Fruit fly (Drosophila melanogaster) whole organism, embryonic: ENCODE results near the gene CG15880.

Experiments
- ATbp ChIP-seq: fragments of 200-800 bp; sonication (Bioruptor generic); optimal IDR thresholded peaks from 2 replicates; lab custom pipeline; 2017; ENCODE audit warnings: missing biosample characterization, mild to moderate bottlenecking, missing genetic modification characterization, missing genetic modification reagents
- BEAF-32 ChIP-seq: fragments of 200-800 bp; sonication (Bioruptor generic); optimal IDR thresholded peaks from 3 replicates; lab custom pipeline; 2017; ENCODE audit warnings: missing biosample characterization, missing genetic modification characterization, mild to moderate bottlenecking, moderate library complexity, missing genetic modification reagents
- CG10209 ChIP-seq: fragments of 200-800 bp; sonication (Bioruptor generic); optimal IDR thresholded peaks from 3 replicates; lab custom pipeline; 2017; ENCODE audit warnings: missing biosample characterization, mild to moderate bottlenecking, missing genetic modification characterization, missing genetic modification reagents
- CG10267 ChIP-seq: fragments of 200-800 bp; sonication (Bioruptor generic); optimal IDR thresholded peaks from 2 replicates; lab custom pipeline; 2018; ENCODE audit warnings: missing biosample characterization, mild to moderate bottlenecking, missing genetic modification characterization, moderate library complexity
- CG10321 ChIP-seq: fragments of 200-800 bp; sonication (Bioruptor generic); IDR thresholded peaks from 2 replicates; pipeline ENCODE4 v1.3.6; 2022; ENCODE audit warnings: missing biosample characterization, missing genetic modification characterization
- CG12219 ChIP-seq: fragments of 200-800 bp; sonication (Bioruptor generic); optimal IDR thresholded peaks from 3 replicates; lab custom pipeline; 2018; ENCODE audit warnings: missing biosample characterization, mild to moderate bottlenecking, missing genetic modification characterization
- CG13624 ChIP-seq: fragments of 200-800 bp; sonication (Bioruptor generic); optimal IDR thresholded peaks from 2 replicates; lab custom pipeline; 2016; ENCODE audit warnings: missing biosample characterization, missing genetic modification characterization
- CG14441 ChIP-seq: fragments of 200-800 bp; sonication (Bioruptor generic); IDR thresholded peaks from 2 replicates; pipeline ENCODE4 v1.3.6; 2022; ENCODE audit warnings: missing biosample characterization, missing genetic modification characterization
- CG1529 ChIP-seq: fragments of 200-800 bp; sonication (Bioruptor generic); optimal IDR thresholded peaks from 3 replicates; lab custom pipeline; 2018; ENCODE audit warnings: missing biosample characterization, missing genetic modification characterization
- CG17361 ChIP-seq: fragments of 200-800 bp; sonication (Bioruptor generic); IDR thresholded peaks from 3 replicates; pipeline ENCODE4 v1.3.6; 2022; ENCODE audit warnings: missing biosample characterization, missing genetic modification characterization
- CG18011 ChIP-seq: fragments of 200-800 bp; sonication (Bioruptor generic); optimal IDR thresholded peaks from 2 replicates; lab custom pipeline; 2017; ENCODE audit warnings: missing biosample characterization, missing genetic modification characterization, mild to moderate bottlenecking, moderate library complexity, missing genotype
- CG32772 ChIP-seq: fragments of 200-800 bp; sonication (Bioruptor generic); IDR thresholded peaks from 2 replicates; pipeline ENCODE4 v1.3.6; 2022; ENCODE audit warnings: missing biosample characterization, missing genetic modification characterization
- CG33557 ChIP-seq: fragments of 200-800 bp; sonication (Bioruptor generic); optimal IDR thresholded peaks from 2 replicates; lab custom pipeline; 2019; ENCODE audit warnings: missing biosample characterization, mild to moderate bottlenecking, missing genetic modification characterization, moderate library complexity
- CG34224 ChIP-seq: fragments of 200-800 bp; sonication (Bioruptor generic); IDR thresholded peaks from 3 replicates; pipeline ENCODE4 v1.3.6; 2022; ENCODE audit warnings: missing biosample characterization, missing genetic modification characterization; ENCODE audit not compliant: partially characterized antibody
- CG6254 ChIP-seq: fragments of 200-800 bp; sonication (Bioruptor generic); optimal IDR thresholded peaks from 3 replicates; lab custom pipeline; 2017; ENCODE audit warnings: mild to moderate bottlenecking, missing biosample characterization, missing genetic modification reagents, missing genetic modification characterization
- CG6854 ChIP-seq: fragments of 200-800 bp; sonication (Bioruptor generic); optimal IDR thresholded peaks from 3 replicates; lab custom pipeline; 2017; ENCODE audit warnings: missing biosample characterization, mild to moderate bottlenecking, missing genetic modification characterization
- Dbx ChIP-seq: fragments of 200-800 bp; sonication (Bioruptor generic); IDR thresholded peaks from 3 replicates; pipeline ENCODE4 v1.3.6; 2022; ENCODE audit warnings: missing biosample characterization, missing genetic modification characterization
- Dek ChIP-seq: fragments of 200-800 bp; sonication (Bioruptor generic); optimal IDR thresholded peaks from 3 replicates; lab custom pipeline; 2019; ENCODE audit warnings: missing biosample characterization, mild to moderate bottlenecking, missing genetic modification characterization, moderate library complexity
- Hr39 ChIP-seq: fragments of >200 bp; optimal IDR thresholded peaks from 2 replicates; lab custom pipeline; 2017
- MBD-R2 ChIP-seq: fragments of 200-800 bp; sonication (Bioruptor generic); IDR thresholded peaks from 2 replicates; pipeline ENCODE4 v1.3.6; 2022; ENCODE audit warnings: missing biosample characterization, missing genetic modification characterization
- MTF-1 ChIP-seq: fragments of 200-800 bp; sonication (Bioruptor generic); optimal IDR thresholded peaks from 2 replicates; lab custom pipeline; 2018; ENCODE audit warnings: missing biosample characterization, mild to moderate bottlenecking, missing genetic modification characterization, borderline replicate concordance
- Nf-YB ChIP-seq: fragments of 200-800 bp; sonication (Bioruptor generic); optimal IDR thresholded peaks from 3 replicates; lab custom pipeline; 2019; ENCODE audit warnings: missing biosample characterization, mild to moderate bottlenecking, missing genetic modification characterization, moderate library complexity
- Optix ChIP-seq: fragments of 200-800 bp; sonication (Bioruptor generic); IDR thresholded peaks from 3 replicates; pipeline ENCODE4 v1.3.6; 2022; ENCODE audit warnings: missing biosample characterization, missing genetic modification characterization
- Rfx ChIP-seq: fragments of 200-800 bp; sonication (Bioruptor generic); IDR thresholded peaks from 2 replicates; pipeline ENCODE4 v1.3.6; 2022; ENCODE audit warnings: missing biosample characterization, missing genetic modification characterization
- Rx ChIP-seq: fragments of 200-800 bp; sonication (Bioruptor generic); IDR thresholded peaks from 2 replicates; pipeline ENCODE4 v1.3.6; 2022; ENCODE audit warnings: missing biosample characterization, missing genetic modification characterization
- Scr ChIP-seq: fragments of 200-800 bp; sonication (Bioruptor generic); IDR thresholded peaks from 2 replicates; pipeline ENCODE4 v1.3.6; 2022; ENCODE audit warnings: missing biosample characterization, missing genetic modification characterization; ENCODE audit not compliant: partially characterized antibody
- Side ChIP-seq: fragments of 200-800 bp; sonication (Bioruptor generic); optimal IDR thresholded peaks from 2 replicates; lab custom pipeline; 2016; ENCODE audit warnings: missing biosample characterization, missing genetic modification characterization
- ara ChIP-seq: fragments of 200-800 bp; sonication (Bioruptor generic); IDR thresholded peaks from 2 replicates; pipeline ENCODE4 v1.3.6; 2022; ENCODE audit warnings: missing biosample characterization, missing genetic modification characterization
- bowl ChIP-seq: fragments of 200-800 bp; sonication (Bioruptor generic); IDR thresholded peaks from 2 replicates; pipeline ENCODE4 v1.3.6; 2022; ENCODE audit warnings: missing biosample characterization, missing genetic modification characterization
- bsh ChIP-seq, 2 experiments: fragments of 200-800 bp; sonication (Bioruptor generic); optimal IDR thresholded peaks; 2 replicates each; lab custom pipeline; 2017 to 2018; ENCODE audit warnings: mild to moderate bottlenecking in 2 of 2, missing biosample characterization in 2 of 2, missing genetic modification characterization in 2 of 2, moderate library complexity in 1 of 2
- chm ChIP-seq: fragments of 200-800 bp; sonication (Bioruptor generic); IDR thresholded peaks from 2 replicates; pipeline ENCODE4 v1.3.6; 2022; ENCODE audit warnings: missing biosample characterization, missing genetic modification characterization
- dati ChIP-seq: fragments of 200-800 bp; sonication (Bioruptor generic); IDR thresholded peaks from 2 replicates; pipeline ENCODE4 v1.3.6; 2022; ENCODE audit warnings: missing biosample characterization, missing genetic modification characterization
- fd96Cb ChIP-seq: fragments of 200-800 bp; sonication (Bioruptor generic); optimal IDR thresholded peaks from 2 replicates; lab custom pipeline; 2018; ENCODE audit warnings: missing biosample characterization, mild to moderate bottlenecking, missing genetic modification characterization, moderate library complexity
- knrl ChIP-seq: fragments of 200-800 bp; sonication (Bioruptor generic); IDR thresholded peaks from 3 replicates; pipeline ENCODE4 v1.3.6; 2022; ENCODE audit warnings: missing biosample characterization, missing genetic modification characterization; ENCODE audit not compliant: partially characterized antibody
- lab ChIP-seq: fragments of 200-800 bp; sonication (Bioruptor generic); optimal IDR thresholded peaks from 3 replicates; lab custom pipeline; 2017; ENCODE audit warnings: missing biosample characterization, missing genetic modification characterization, mild to moderate bottlenecking, moderate library complexity, missing genetic modification reagents
- nau ChIP-seq: fragments of 200-800 bp; sonication (Bioruptor generic); optimal IDR thresholded peaks from 3 replicates; lab custom pipeline; 2017; ENCODE audit warnings: missing biosample characterization, mild to moderate bottlenecking, missing genetic modification characterization, missing genetic modification reagents
- p53 ChIP-seq: fragments of 200-800 bp; sonication (Bioruptor generic); optimal IDR thresholded peaks from 2 replicates; lab custom pipeline; 2016; ENCODE audit warnings: missing biosample characterization, missing genetic modification characterization
- pan ChIP-seq, 4 experiments: fragments of >200 bp in 3 of 4; fragments of 200-800 bp in 1 of 4; sonication (Bioruptor generic) in 1 of 4; optimal IDR thresholded peaks in 3 of 4; IDR thresholded peaks in 1 of 4; 2 replicates each; pipeline versions ENCODE4 v1.3.6 to Lab custom; 2017 to 2022; ENCODE audit warnings: missing biosample characterization in 2 of 4, missing genetic modification characterization in 2 of 4, mixed read lengths in 1 of 4
- pros ChIP-seq: fragments of 200-800 bp; sonication (Bioruptor generic); optimal IDR thresholded peaks from 3 replicates; lab custom pipeline; 2019; ENCODE audit warnings: missing biosample characterization, mild to moderate bottlenecking, missing genetic modification characterization, moderate library complexity
- rib ChIP-seq: fragments of 200-800 bp; sonication (Bioruptor generic); IDR thresholded peaks from 2 replicates; pipeline ENCODE4 v1.3.6; 2022; ENCODE audit warnings: missing biosample characterization, missing genetic modification characterization
- row ChIP-seq: fragments of 200-800 bp; sonication (Bioruptor generic); IDR thresholded peaks from 3 replicates; pipeline ENCODE4 v1.3.6; 2022; ENCODE audit warnings: missing biosample characterization, missing genetic modification characterization
- slbo ChIP-seq: fragments of 200-800 bp; sonication (Bioruptor generic); IDR thresholded peaks from 2 replicates; pipeline ENCODE4 v1.3.6; 2022; ENCODE audit warnings: missing biosample characterization, missing genetic modification characterization
- stwl ChIP-seq: fragments of 200-800 bp; sonication (Bioruptor generic); optimal IDR thresholded peaks from 3 replicates; lab custom pipeline; 2018; ENCODE audit warnings: missing biosample characterization, mild to moderate bottlenecking, missing genetic modification characterization, moderate library complexity
- tap ChIP-seq: fragments of 200-800 bp; optimal IDR thresholded peaks from 3 replicates; lab custom pipeline; 2019; ENCODE audit warnings: missing biosample characterization, mild to moderate bottlenecking, missing genetic modification characterization, moderate library complexity
- twi ChIP-seq: fragments of 200-800 bp; optimal IDR thresholded peaks from 2 replicates; lab custom pipeline; 2019; ENCODE audit warnings: missing biosample characterization, mild to moderate bottlenecking, missing genetic modification characterization, moderate library complexity
- wdn ChIP-seq: fragments of 200-800 bp; sonication (Bioruptor generic); IDR thresholded peaks from 2 replicates; pipeline ENCODE4 v1.3.6; 2022; ENCODE audit warnings: missing biosample characterization, missing genetic modification characterization

The CG15880 gene

DNA sequence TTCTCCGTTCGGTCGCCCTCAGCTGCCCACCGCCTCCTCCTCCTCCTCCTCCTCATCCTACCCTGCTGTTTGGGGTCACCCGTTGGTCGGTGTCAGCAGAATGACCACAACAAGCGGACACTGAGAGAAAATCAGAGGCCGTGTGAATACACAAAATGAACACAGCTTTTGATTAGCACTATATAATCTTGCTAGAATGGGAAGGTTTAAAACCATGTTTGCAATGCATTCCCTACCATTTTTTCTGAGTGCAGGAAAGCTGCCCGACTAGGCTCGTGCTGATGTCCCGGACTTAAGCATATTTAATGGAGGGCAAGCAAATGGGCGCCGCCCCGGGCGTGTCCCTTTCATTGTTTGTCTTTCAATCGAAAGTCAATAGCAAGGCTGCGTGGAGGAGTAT lies 36.9 kb downstream of the CG15880 start (continued):
- TF ChIP-seq slbo = peak; percentile 61
- no peak for TF ChIP-seq Nf-YB (GFP tag; lab: Kevin White, UChicago)
- TF ChIP-seq ara (GFP tag; lab: Robert Waterston, UW) = no peak
- TF ChIP-seq dati (GFP tag; lab: Robert Waterston, UW) = no peak
- TF ChIP-seq CG34224 = no peak
- TF ChIP-seq CG10321 (GFP tag; lab: Robert Waterston, UW) = no peak
- no peak for TF ChIP-seq twi (tag; lab: Kevin White, UChicago)
- no peak for TF ChIP-seq BEAF-32 (GFP tag; lab: Kevin White, UChicago)
- TF ChIP-seq CG6254 (GFP tag; lab: Kevin White, UChicago) = no peak
- no peak for TF ChIP-seq MTF-1
- TF ChIP-seq pros (GFP tag; lab: Kevin White, UChicago) = no peak
- TF ChIP-seq CG32772 (GFP tag; lab: Robert Waterston, UW) = no peak
- TF ChIP-seq row (GFP tag; lab: Robert Waterston, UW) = 0 out of 3 replicates have a peak, but pooled peaks have one; percentile 29
- no peak for TF ChIP-seq pan (optimal IDR thresholded peaks at IDR 0.05; lab: Kevin White, UChicago)
- no peak for TF ChIP-seq pan (GFP tag; optimal IDR thresholded peaks at IDR 0.05 in 1 of 2, IDR thresholded peaks at IDR 0.05 in 1 of 2)
- TF ChIP-seq ATbp (GFP tag; lab: Kevin White, UChicago) = no peak
- no peak for TF ChIP-seq Dek (tag; lab: Kevin White, UChicago)
- no peak for TF ChIP-seq CG10267 (tag; lab: Kevin White, UChicago)
- TF ChIP-seq nau (GFP tag; lab: Kevin White, UChicago) = no peak
- TF ChIP-seq CG17361 (GFP tag; lab: Robert Waterston, UW) = no peak
- TF ChIP-seq bsh (GFP tag; optimal IDR thresholded peaks at IDR 0.05; lab: Kevin White, UChicago) = no peak
- no peak for TF ChIP-seq CG33557
- TF ChIP-seq CG6854 (GFP tag; lab: Kevin White, UChicago) = no peak
- 0 out of 3 replicates have a peak, but pooled peaks have one; percentile 21 for TF ChIP-seq Dbx
- no peak for TF ChIP-seq stwl (tag; lab: Kevin White, UChicago)
- 0 out of 2 replicates have a peak, but pooled peaks have one; percentile 27 for TF ChIP-seq CG14441
- no peak for TF ChIP-seq Side (GFP tag; lab: Kevin White, UChicago)
- no peak for TF ChIP-seq Hr39 (lab: Kevin White, UChicago)
- no peak for TF ChIP-seq CG18011
- TF ChIP-seq lab (GFP tag; lab: Kevin White, UChicago) = peak; percentile 34
- no peak for TF ChIP-seq CG12219 (GFP tag; lab: Kevin White, UChicago)
- TF ChIP-seq Rfx (GFP tag; lab: Robert Waterston, UW) = 0 out of 2 replicates have a peak, but pooled peaks have one; percentile 22
- TF ChIP-seq Rx (GFP tag; lab: Robert Waterston, UW) = no peak
- no peak for TF ChIP-seq CG10209 (GFP tag; lab: Kevin White, UChicago)
- TF ChIP-seq Optix (GFP tag; lab: Robert Waterston, UW) = no peak
- TF ChIP-seq bowl = no peak
- TF ChIP-seq fd96Cb (tag; lab: Kevin White, UChicago) = no peak
- TF ChIP-seq rib = no peak
- no peak for TF ChIP-seq knrl
- TF ChIP-seq CG1529 (GFP tag; lab: Kevin White, UChicago) = no peak
- TF ChIP-seq chm (GFP tag; lab: Robert Waterston, UW) = no peak
- no peak for TF ChIP-seq Scr
- TF ChIP-seq wdn = no peak
- no peak for TF ChIP-seq tap (tag; lab: Kevin White, UChicago)
- no peak for TF ChIP-seq p53 (GFP tag; lab: Kevin White, UChicago)
- TF ChIP-seq CG13624 (GFP tag; lab: Kevin White, UChicago) = no peak
- TF ChIP-seq MBD-R2 (GFP tag; lab: Robert Waterston, UW) = no peak
